Fruit fly (Drosophila melanogaster): ENCODE data around the gene mab-21.

Gene mab-21

DNA sequence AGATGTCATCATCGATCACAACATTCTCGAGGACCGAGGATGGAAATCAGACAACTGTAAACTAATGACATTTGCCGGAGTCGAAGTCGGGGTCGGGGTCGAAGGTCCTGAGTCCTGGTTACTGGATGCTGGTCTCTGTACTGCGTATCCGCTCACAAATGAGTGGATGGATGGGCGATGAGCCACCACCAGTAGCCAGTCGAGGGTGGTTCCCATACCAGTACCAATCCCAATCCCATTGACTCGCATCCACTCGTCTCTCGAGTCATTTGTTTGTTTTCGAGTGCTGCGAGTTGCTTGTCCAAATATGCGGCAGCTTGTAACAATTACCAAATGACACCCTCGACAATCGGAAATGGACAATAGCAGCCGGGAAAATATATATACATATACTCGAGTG lies 19.8 kb upstream of the mab-21 start:
- TF ChIP-seq Myc (optimal IDR thresholded peaks at IDR 0.05) = no peak
- no peak for TF ChIP-seq psq (optimal IDR thresholded peaks at IDR 0.05)
- no peak for TF ChIP-seq insv (optimal IDR thresholded peaks at IDR 0.05)
- no peak for TF ChIP-seq ttk (optimal IDR thresholded peaks at IDR 0.05)
- no peak for TF ChIP-seq Sin3A (optimal IDR thresholded peaks at IDR 0.05)
- no peak for TF ChIP-seq h (optimal IDR thresholded peaks at IDR 0.05)

DNA sequence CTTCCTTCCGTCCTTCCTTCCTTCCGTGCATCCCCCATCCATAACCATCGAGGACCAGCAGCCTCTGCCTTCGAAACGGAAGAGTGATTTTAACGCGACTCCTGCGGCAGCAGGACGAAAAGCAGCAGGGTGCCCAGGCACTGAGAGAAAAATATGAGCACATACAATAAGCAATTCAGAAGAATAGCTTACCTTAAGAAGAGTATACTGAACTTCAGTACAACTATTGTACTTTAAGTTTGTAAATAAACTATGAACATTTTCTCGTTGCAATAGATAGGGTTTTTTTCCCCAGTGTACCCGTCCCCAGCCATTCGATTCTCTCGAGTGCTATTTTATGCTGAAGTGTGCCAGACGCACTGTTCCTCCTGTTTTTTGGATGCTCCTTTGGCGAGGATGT lies 18.7 kb upstream of the mab-21 start:
- TF ChIP-seq Sin3A (optimal IDR thresholded peaks at IDR 0.05) = no peak
- no peak for TF ChIP-seq ttk (optimal IDR thresholded peaks at IDR 0.05)
- no peak for TF ChIP-seq insv (optimal IDR thresholded peaks at IDR 0.05)

DNA sequence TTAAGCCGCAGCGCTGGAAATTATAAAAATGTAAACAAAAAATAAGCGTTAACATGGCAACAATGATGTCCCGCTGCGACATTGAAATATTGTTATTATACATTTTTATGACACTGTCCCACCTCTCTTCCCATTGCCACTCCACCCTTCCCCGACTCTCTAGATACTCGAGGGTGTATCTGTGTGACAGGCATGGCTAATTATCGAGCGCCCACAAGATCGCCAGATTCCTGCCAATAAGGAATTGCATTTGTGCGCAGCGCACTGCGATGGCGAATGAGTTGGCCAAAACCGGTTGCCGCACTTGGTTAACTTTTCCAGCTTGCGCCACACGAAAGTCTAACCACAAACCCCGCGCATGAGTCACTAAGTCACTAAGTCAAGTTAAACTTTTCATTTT lies 17.6 kb upstream of the mab-21 start:
- TF ChIP-seq ttk (optimal IDR thresholded peaks at IDR 0.05) = no peak
- no peak for TF ChIP-seq Myc (optimal IDR thresholded peaks at IDR 0.05)
- TF ChIP-seq Sin3A (optimal IDR thresholded peaks at IDR 0.05) = no peak
- no peak for TF ChIP-seq h (optimal IDR thresholded peaks at IDR 0.05)
- no peak for TF ChIP-seq insv (optimal IDR thresholded peaks at IDR 0.05)
- TF ChIP-seq psq (optimal IDR thresholded peaks at IDR 0.05) = no peak

DNA sequence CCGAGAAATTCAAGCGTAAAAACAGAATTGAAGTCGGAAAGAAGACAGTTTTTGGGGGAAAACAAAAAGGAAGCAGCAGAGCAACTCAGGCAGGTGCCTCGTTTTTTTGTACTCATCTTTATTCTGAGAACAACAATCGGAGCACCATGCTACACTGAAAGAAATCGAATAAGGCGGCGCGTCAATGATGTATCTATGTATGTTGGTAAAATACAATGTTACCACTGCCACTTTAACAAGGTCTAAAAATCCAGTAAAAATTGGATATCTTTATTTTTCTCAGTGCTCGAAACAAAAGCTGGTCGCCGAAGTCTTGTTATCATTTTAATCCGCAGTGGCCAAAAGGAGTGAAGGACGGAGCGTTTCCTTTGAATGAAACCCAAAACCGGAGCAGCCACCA lies 17.0 kb upstream of the mab-21 start:
- TF ChIP-seq h (optimal IDR thresholded peaks at IDR 0.05) = no peak
- no peak for TF ChIP-seq insv (optimal IDR thresholded peaks at IDR 0.05)
- no peak for TF ChIP-seq Sin3A (optimal IDR thresholded peaks at IDR 0.05)
- no peak for TF ChIP-seq Myc (optimal IDR thresholded peaks at IDR 0.05)
- TF ChIP-seq ttk (optimal IDR thresholded peaks at IDR 0.05) = no peak
- TF ChIP-seq psq (optimal IDR thresholded peaks at IDR 0.05) = no peak

DNA sequence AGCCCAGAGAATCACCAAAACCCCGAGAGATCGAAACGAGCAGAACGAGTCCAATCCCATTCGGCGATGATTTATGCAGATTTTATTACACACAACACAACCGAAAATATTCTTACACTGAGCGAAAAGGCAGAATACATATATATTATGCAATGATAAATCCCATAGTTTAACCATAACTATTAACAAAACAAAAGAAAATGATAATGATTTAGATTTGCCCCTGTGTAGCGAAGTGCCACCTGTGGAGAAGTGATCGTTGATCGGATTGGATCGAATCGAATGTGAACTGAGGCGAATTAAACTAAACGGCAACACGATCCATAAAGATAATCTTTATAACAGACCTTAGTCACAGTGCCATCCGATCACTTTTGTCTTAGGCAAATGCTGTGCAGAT lies 16.0 kb upstream of the mab-21 start:
- TF ChIP-seq Myc (optimal IDR thresholded peaks at IDR 0.05) = no peak
- no peak for TF ChIP-seq Sin3A (optimal IDR thresholded peaks at IDR 0.05)

DNA sequence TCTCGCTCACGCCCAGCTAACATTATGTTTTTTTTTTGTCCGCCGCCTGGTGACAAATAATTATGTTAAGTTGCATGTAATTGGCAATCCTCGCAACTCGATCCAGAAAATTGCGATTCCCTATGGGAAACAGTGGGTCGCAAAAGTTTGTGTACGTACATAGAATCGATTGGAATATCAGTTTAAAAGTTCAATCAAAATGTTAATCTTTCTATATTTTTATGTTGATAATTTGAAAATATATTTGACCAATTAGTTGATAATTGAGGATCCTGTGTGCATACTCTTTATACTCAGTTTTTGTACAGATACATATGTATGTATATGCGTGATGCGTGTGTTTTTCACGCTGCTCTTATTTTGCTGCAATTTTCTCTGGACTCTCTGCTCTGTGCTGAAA lies 14.9 kb upstream of the mab-21 start:
- TF ChIP-seq Myc (optimal IDR thresholded peaks at IDR 0.05) (no peak), insv (optimal IDR thresholded peaks at IDR 0.05) (no peak), Sin3A (optimal IDR thresholded peaks at IDR 0.05) (no peak), psq (optimal IDR thresholded peaks at IDR 0.05) (no peak), h (optimal IDR thresholded peaks at IDR 0.05) (no peak), ttk (optimal IDR thresholded peaks at IDR 0.05) (no peak)

DNA sequence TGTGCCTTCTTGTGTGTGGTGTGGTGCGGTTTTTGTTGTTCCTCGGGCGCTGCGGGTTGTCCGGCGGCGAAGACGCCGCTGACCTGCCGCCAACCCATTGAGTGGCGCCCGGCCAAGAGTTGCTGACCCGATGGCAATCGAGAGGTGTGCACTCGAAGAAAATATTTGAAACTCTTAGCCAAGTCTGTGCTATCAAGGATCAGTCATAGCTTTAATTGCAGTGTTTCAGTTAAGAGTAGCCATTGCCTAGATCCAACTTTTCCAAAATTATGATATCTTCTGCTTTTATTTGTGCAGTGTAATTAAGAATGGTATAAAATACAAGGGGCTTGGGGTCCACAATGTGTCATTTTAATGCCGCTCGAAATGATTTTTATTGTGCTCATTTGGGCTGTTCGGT lies 11.7 kb upstream of the mab-21 start:
- TF ChIP-seq Sin3A (optimal IDR thresholded peaks at IDR 0.05) (no peak), psq (optimal IDR thresholded peaks at IDR 0.05) (no peak), insv (optimal IDR thresholded peaks at IDR 0.05) (no peak)

DNA sequence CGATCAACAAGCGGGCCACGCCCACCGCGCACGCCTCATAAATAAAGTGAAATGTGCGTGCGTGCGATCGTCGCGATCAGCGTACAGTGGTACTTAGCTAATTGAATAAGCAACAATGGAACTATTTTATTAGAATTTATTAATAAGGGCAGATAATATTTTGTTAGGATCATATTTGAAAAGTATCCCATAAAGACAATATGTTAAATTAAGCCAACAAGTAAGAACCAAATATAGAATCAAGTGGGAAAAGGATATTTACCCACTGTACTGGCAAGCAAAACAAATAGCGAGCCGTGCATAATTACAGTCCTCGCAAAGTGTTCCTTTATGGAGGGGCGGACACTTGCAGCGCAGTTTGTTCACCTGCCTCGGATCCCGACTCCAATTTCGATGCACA lies 9.1 kb upstream of the mab-21 start:
- TF ChIP-seq Myc (optimal IDR thresholded peaks at IDR 0.05) (no peak), insv (optimal IDR thresholded peaks at IDR 0.05) (no peak), h (optimal IDR thresholded peaks at IDR 0.05) (no peak), psq (optimal IDR thresholded peaks at IDR 0.05) (no peak), ttk (optimal IDR thresholded peaks at IDR 0.05) (no peak)

DNA sequence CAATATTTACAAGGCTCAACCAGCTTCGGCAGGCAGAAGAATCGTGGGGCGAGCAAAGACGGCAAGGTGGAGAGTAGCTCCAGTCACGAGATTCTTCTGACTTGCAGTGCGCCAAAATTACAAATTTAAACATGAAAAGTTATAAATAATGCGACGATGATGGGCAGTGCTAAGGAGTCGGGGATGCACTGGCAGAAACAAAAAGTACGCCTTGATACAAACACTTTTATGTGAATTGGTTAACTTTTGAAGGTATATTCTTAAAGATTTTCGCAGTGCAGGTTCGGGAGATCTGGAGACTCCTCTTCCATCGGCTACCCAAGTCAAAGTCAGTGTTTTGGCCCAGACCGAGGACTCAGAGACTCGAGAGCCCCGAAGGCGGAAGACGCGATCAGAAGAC lies 8.4 kb upstream of the mab-21 start:
- TF ChIP-seq psq (optimal IDR thresholded peaks at IDR 0.05) (no peak), Myc (optimal IDR thresholded peaks at IDR 0.05) (no peak), ttk (optimal IDR thresholded peaks at IDR 0.05) (no peak), Sin3A (optimal IDR thresholded peaks at IDR 0.05) (no peak), h (optimal IDR thresholded peaks at IDR 0.05) (no peak), insv (optimal IDR thresholded peaks at IDR 0.05) (no peak)

DNA sequence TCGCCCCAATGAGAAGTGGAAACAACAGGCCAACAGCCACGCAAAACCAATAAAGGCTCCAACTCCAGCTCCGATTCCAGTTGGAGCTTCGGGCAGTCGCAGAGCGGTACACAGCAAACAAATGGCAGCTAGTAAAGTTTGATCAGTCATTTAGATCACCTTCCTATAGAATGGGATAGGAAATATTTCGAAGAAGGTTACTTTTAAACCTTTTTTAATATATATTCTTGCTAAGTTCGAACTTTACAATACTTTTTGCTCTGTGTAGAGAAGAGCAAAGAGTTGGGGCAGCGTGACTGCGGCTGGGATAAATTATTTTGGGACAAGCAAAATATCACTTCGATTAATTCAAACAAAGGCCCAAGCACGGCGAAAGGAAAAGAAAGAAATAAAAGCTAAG lies 7.3 kb upstream of the mab-21 start:
- TF ChIP-seq h (optimal IDR thresholded peaks at IDR 0.05) = no peak
- TF ChIP-seq Myc (optimal IDR thresholded peaks at IDR 0.05) = no peak
- TF ChIP-seq insv (optimal IDR thresholded peaks at IDR 0.05) = no peak
- no peak for TF ChIP-seq ttk (optimal IDR thresholded peaks at IDR 0.05)
- no peak for TF ChIP-seq Sin3A (optimal IDR thresholded peaks at IDR 0.05)
- no peak for TF ChIP-seq psq (optimal IDR thresholded peaks at IDR 0.05)

DNA sequence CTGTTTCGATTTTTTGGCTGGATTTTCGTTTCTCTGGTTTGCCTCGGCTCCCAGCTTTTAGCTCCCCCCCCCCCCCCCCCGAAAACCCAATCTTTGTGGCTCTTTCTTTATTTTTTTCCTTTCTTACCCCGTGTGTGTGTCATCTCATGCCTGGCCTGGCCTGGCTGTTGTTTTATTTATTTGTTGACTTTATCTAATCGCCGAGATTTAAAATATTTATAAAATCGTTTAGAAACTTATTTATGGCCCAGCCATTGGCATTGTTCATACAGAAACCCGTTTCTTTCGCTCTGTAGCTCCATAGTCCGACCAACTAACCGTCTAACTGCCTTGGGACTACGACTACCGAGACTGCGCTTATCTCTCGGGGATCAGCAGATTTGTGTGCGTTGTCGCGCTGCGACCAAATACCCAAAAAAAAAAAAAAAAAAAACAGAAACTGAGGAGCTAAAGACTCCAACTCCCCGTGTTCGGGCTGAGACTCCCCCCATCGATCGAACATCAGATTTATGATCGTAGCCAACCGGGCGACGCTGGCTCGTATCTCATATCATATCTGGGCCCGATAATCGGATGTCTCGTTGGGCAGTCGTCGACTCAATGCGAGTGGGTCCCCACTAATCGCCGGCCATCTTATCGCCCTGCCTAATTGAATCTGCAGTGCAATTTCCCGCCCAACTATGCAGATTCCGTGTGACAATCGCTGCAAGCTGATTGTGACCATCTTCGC lies 2.3 kb downstream of the mab-21 start:
- TF ChIP-seq Myc (optimal IDR thresholded peaks at IDR 0.05) (no peak), Sin3A (optimal IDR thresholded peaks at IDR 0.05) (no peak)

DNA sequence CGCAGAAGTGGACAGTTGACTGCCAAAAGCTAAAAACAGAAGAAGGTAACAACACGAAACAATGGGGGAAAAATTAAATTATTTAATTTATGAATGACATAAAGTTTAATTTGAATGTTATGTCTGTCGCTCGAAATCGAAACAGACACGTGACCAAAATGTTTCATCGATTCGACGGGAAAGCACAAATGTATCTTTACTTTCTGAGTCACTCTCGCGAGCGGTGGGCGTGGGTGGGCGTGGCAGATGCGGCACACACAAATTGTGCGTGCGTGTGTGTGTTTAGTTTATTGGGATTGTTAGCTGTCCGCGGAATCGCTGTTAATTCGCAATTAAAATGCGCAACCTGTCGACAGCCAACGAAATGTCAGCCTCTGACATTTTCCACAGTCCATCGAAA lies 5.5 kb downstream of the mab-21 start:
- TF ChIP-seq psq (optimal IDR thresholded peaks at IDR 0.05) (no peak), ttk (optimal IDR thresholded peaks at IDR 0.05) (no peak), Sin3A (optimal IDR thresholded peaks at IDR 0.05) (no peak), insv (optimal IDR thresholded peaks at IDR 0.05) (no peak), Myc (optimal IDR thresholded peaks at IDR 0.05) (no peak), h (optimal IDR thresholded peaks at IDR 0.05) (no peak)

DNA sequence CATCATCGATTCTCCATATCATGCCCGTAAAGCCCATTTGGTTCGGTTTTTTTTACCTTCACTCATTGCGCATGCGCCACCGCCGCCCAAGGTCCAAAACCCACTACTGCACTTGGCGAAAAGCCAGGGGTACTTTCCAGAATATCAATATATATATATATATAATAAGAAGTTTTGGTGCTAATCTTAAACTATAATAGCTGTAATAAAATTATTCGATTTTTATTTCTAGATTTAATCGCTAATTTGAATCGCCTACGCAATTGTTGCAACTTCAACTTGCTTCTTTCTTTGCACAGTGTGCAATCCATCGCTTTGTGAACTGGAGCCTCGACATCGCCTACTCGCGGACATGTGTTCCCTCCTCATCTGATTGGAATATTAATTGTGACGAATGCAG lies 9.2 kb downstream of the mab-21 start:
- TF ChIP-seq insv (optimal IDR thresholded peaks at IDR 0.05) (no peak), Sin3A (optimal IDR thresholded peaks at IDR 0.05) (no peak), Myc (optimal IDR thresholded peaks at IDR 0.05) (no peak), psq (optimal IDR thresholded peaks at IDR 0.05) (no peak), ttk (optimal IDR thresholded peaks at IDR 0.05) (no peak), h (optimal IDR thresholded peaks at IDR 0.05) (no peak)
